Fruit fly (Drosophila melanogaster) whole organism, adult: ENCODE measurements around the gene CG9215.

Source experiments
- CG11617 ChIP-seq: fragments of 200-800 bp; sonication (Bioruptor generic); optimal IDR thresholded peaks from 2 replicates; lab custom pipeline; 2017; ENCODE audit warnings: mild to moderate bottlenecking, missing biosample characterization, missing genetic modification reagents, missing genetic modification characterization
- CG33017 ChIP-seq: fragments of 200-800 bp; sonication (Bioruptor generic); optimal IDR thresholded peaks from 2 replicates; lab custom pipeline; 2018; ENCODE audit warnings: missing biosample characterization, mild to moderate bottlenecking, missing genetic modification characterization, moderate library complexity
- CG5204 ChIP-seq: fragments of 200-800 bp; sonication (Bioruptor generic); optimal IDR thresholded peaks from 2 replicates; lab custom pipeline; 2016; ENCODE audit warnings: missing biosample characterization, missing genetic modification characterization
- Crg-1 ChIP-seq: fragments of 200-800 bp; sonication (Bioruptor generic); optimal IDR thresholded peaks from 2 replicates; lab custom pipeline; 2016; ENCODE audit warnings: missing biosample characterization, missing genetic modification characterization
- Mnt ChIP-seq: fragments of 200-800 bp; sonication (Bioruptor generic); optimal IDR thresholded peaks from 2 replicates; lab custom pipeline; 2016; ENCODE audit warnings: missing biosample characterization, mild to moderate bottlenecking, missing genetic modification characterization
- bab1 ChIP-seq: fragments of 200-800 bp; sonication (Bioruptor generic); optimal IDR thresholded peaks from 3 replicates; lab custom pipeline; 2019; ENCODE audit warnings: missing biosample characterization, mild to moderate bottlenecking, missing genetic modification characterization, moderate library complexity
- cic ChIP-seq: fragments of 200-800 bp; sonication (Bioruptor generic); optimal IDR thresholded peaks from 2 replicates; lab custom pipeline; 2017; ENCODE audit warnings: missing biosample characterization, mild to moderate bottlenecking, missing genetic modification characterization, moderate library complexity
- cnc ChIP-seq, 2 experiments: fragments of >200 bp; optimal IDR thresholded peaks; 2 replicates each; lab custom pipeline; 2017
- kay ChIP-seq: fragments of 200-800 bp; sonication (Bioruptor generic); peaks from one replicate; lab custom pipeline; 2016; ENCODE audit warnings: missing biosample characterization, missing genetic modification characterization, borderline replicate concordance
- pad ChIP-seq: fragments of 200-800 bp; sonication (Bioruptor generic); optimal IDR thresholded peaks from 3 replicates; lab custom pipeline; 2017; ENCODE audit warnings: missing biosample characterization, missing genetic modification characterization, mild to moderate bottlenecking, moderate library complexity, missing genetic modification reagents
- tj ChIP-seq: fragments of 200-800 bp; sonication (Bioruptor generic); optimal IDR thresholded peaks from 3 replicates; lab custom pipeline; 2017; ENCODE audit warnings: missing biosample characterization, mild to moderate bottlenecking, missing genetic modification characterization, moderate library complexity
- toe ChIP-seq: fragments of 200-800 bp; sonication (Bioruptor generic); optimal IDR thresholded peaks from 2 replicates; lab custom pipeline; 2016; ENCODE audit warnings: missing biosample characterization, missing genetic modification characterization

DNA sequence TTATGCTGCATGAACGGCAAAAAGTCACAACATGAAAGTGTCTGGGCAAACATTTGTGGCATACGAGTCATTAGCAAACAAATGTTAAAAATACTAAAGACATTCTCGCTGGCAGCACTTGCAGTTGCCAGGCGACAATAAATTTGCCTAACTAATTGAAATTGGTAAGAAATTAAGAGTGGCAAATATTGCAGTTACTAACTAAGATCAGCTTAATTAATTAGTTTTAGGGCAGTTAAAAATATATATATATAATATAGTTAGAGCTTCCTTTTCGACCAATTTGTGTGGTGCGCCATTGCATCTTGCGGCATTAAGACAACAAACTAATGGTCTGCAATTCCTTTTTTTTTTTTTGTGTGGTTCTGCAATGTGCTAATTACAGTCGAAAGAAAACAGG is 35.2 kb upstream of the CG9215 start:
- TF ChIP-seq toe (GFP tag; lab: Kevin White, UChicago) (no peak), bab1 (GFP tag; lab: Kevin White, UChicago) (no peak), tj (GFP tag; lab: Kevin White, UChicago) (no peak), Crg-1 (GFP tag; lab: Kevin White, UChicago) (no peak), cnc (optimal IDR thresholded peaks at IDR 0.05; lab: Kevin White, UChicago) (no peak), Mnt (GFP tag; lab: Kevin White, UChicago) (no peak), pad (GFP tag; lab: Kevin White, UChicago) (no peak), cic (GFP tag; lab: Kevin White, UChicago) (no peak), CG11617 (no peak), kay (GFP tag; lab: Kevin White, UChicago) (no peak), CG5204 (GFP tag; lab: Kevin White, UChicago) (no peak), CG33017 (tag; lab: Kevin White, UChicago) (no peak)
